Worm (Caenorhabditis elegans) whole organism, late embryonic: ENCODE data around the gene B0334.10.

Experiments
- F13H6.1 ChIP-seq: sonication (generic microtip); optimal IDR thresholded peaks from 2 replicates; lab custom pipeline; 2016; ENCODE audit warnings: missing genetic modification characterization, missing compliant biosample characterization
- K09A11.1 ChIP-seq: sonication (generic microtip); optimal IDR thresholded peaks from 2 replicates; lab custom pipeline; 2017; ENCODE audit warnings: antibody characterized with exemption, mild to moderate bottlenecking, missing genetic modification characterization, missing compliant biosample characterization; ENCODE audit not compliant: insufficient read depth
- T23F11.4 ChIP-seq: fragments of 200-800 bp; sonication (Bioruptor generic); optimal IDR thresholded peaks from 2 replicates; lab custom pipeline; 2018; ENCODE audit warnings: mild to moderate bottlenecking, missing genetic modification characterization, missing compliant biosample characterization
- Y22D7AL.16 ChIP-seq: sonication (generic microtip); optimal IDR thresholded peaks from 2 replicates; lab custom pipeline; 2016; ENCODE audit warnings: missing genetic modification characterization, missing compliant biosample characterization
- ahr-1 ChIP-seq: sonication (generic microtip); optimal IDR thresholded peaks from 2 replicates; lab custom pipeline; 2016; ENCODE audit warnings: missing genetic modification characterization, missing compliant biosample characterization
- ama-1 ChIP-seq: fragments of 150-350 bp; optimal IDR thresholded peaks from 2 replicates; lab custom pipeline; 2014
- ceh-19 ChIP-seq: fragments of 200-800 bp; sonication (Bioruptor generic); optimal IDR thresholded peaks from 2 replicates; lab custom pipeline; 2018; ENCODE audit warnings: mild to moderate bottlenecking, missing genetic modification characterization, missing compliant biosample characterization
- ceh-2 ChIP-seq: sonication (generic microtip); optimal IDR thresholded peaks from 2 replicates; lab custom pipeline; 2016; ENCODE audit warnings: missing genotype, missing genetic modification characterization, missing compliant biosample characterization
- ceh-22 ChIP-seq: sonication (generic microtip); optimal IDR thresholded peaks from 2 replicates; lab custom pipeline; 2017; ENCODE audit warnings: missing biosample characterization, missing genetic modification characterization
- ceh-24 ChIP-seq: sonication (generic microtip); optimal IDR thresholded peaks from 2 replicates; lab custom pipeline; 2016; ENCODE audit warnings: mild to moderate bottlenecking, missing genetic modification characterization, missing compliant biosample characterization
- ceh-30 ChIP-seq: fragments of 150-350 bp; optimal IDR thresholded peaks from 2 replicates; lab custom pipeline; 2014; ENCODE audit warnings: missing biosample characterization, missing genetic modification characterization
- ceh-31 ChIP-seq: sonication (generic microtip); optimal IDR thresholded peaks from 2 replicates; lab custom pipeline; 2016; ENCODE audit warnings: missing genetic modification characterization, missing compliant biosample characterization
- ceh-45 ChIP-seq: fragments of 200-800 bp; sonication (Bioruptor generic); IDR thresholded peaks from 2 replicates; pipeline ENCODE4 v1.3.6; 2022; ENCODE audit warnings: missing genetic modification reagents, missing genetic modification characterization, missing compliant biosample characterization
- ceh-48 ChIP-seq: sonication (generic microtip); optimal IDR thresholded peaks from 2 replicates; lab custom pipeline; 2016; ENCODE audit warnings: missing genetic modification characterization, inconsistent platforms, missing compliant biosample characterization
- ceh-6 ChIP-seq: fragments of 200-800 bp; sonication (Bioruptor generic); optimal IDR thresholded peaks from 2 replicates; lab custom pipeline; 2018; ENCODE audit warnings: mild to moderate bottlenecking, missing genetic modification characterization, missing compliant biosample characterization
- che-1 ChIP-seq: sonication (generic microtip); optimal IDR thresholded peaks from 2 replicates; lab custom pipeline; 2016; ENCODE audit warnings: mild to moderate bottlenecking, missing genetic modification characterization, missing compliant biosample characterization
- dmd-4 ChIP-seq: sonication (generic microtip); optimal IDR thresholded peaks from 2 replicates; lab custom pipeline; 2016; ENCODE audit warnings: borderline replicate concordance, missing genetic modification characterization, missing compliant biosample characterization
- dve-1 ChIP-seq: sonication (generic microtip); optimal IDR thresholded peaks from 2 replicates; lab custom pipeline; 2017; ENCODE audit warnings: antibody characterized with exemption, mild to moderate bottlenecking, missing genetic modification characterization, missing compliant biosample characterization
- elt-2 ChIP-seq: sonication (generic microtip); optimal IDR thresholded peaks from 2 replicates; lab custom pipeline; 2016; ENCODE audit warnings: missing genetic modification reagents, missing genetic modification characterization, missing compliant biosample characterization
- ets-4 ChIP-seq: sonication (generic microtip); optimal IDR thresholded peaks from 2 replicates; lab custom pipeline; 2016; ENCODE audit warnings: missing genetic modification characterization, missing compliant biosample characterization
- eyg-1 ChIP-seq: sonication (generic microtip); optimal IDR thresholded peaks from 2 replicates; lab custom pipeline; 2016; ENCODE audit warnings: missing genotype, missing genetic modification characterization, missing compliant biosample characterization
- fax-1 ChIP-seq: sonication (generic microtip); optimal IDR thresholded peaks from 2 replicates; lab custom pipeline; 2016; ENCODE audit warnings: missing genotype, missing genetic modification characterization, missing compliant biosample characterization
- fkh-10 ChIP-seq: fragments of 150-350 bp; optimal IDR thresholded peaks from 2 replicates; lab custom pipeline; 2014; ENCODE audit warnings: missing biosample characterization, missing genetic modification reagents, missing genetic modification characterization
- fkh-6 ChIP-seq: sonication (generic microtip); optimal IDR thresholded peaks from 2 replicates; lab custom pipeline; 2016; ENCODE audit warnings: missing genetic modification characterization, missing compliant biosample characterization
- hlh-13 ChIP-seq: fragments of 200-800 bp; sonication (Bioruptor generic); optimal IDR thresholded peaks from 2 replicates; lab custom pipeline; 2018; ENCODE audit warnings: mild to moderate bottlenecking, missing genetic modification characterization, missing compliant biosample characterization
- hlh-30 ChIP-seq: sonication (generic microtip); optimal IDR thresholded peaks from 2 replicates; lab custom pipeline; 2017; ENCODE audit warnings: antibody characterized with exemption, missing genetic modification characterization, missing compliant biosample characterization; ENCODE audit not compliant: insufficient read depth
- hlh-6 ChIP-seq: sonication (generic microtip); optimal IDR thresholded peaks from 2 replicates; lab custom pipeline; 2016; ENCODE audit warnings: missing genotype, missing genetic modification characterization, missing compliant biosample characterization
- hlh-8 ChIP-seq: sonication (generic microtip); optimal IDR thresholded peaks from 2 replicates; lab custom pipeline; 2016; ENCODE audit warnings: missing genotype, missing genetic modification characterization, missing compliant biosample characterization
- lim-6 ChIP-seq: sonication (generic microtip); optimal IDR thresholded peaks from 2 replicates; lab custom pipeline; 2016; ENCODE audit warnings: missing genetic modification characterization, missing compliant biosample characterization
- lin-11 ChIP-seq: fragments of 200-800 bp; sonication (Bioruptor generic); optimal IDR thresholded peaks from 2 replicates; lab custom pipeline; 2018; ENCODE audit warnings: mild to moderate bottlenecking, missing genetic modification characterization, missing compliant biosample characterization
- madf-2 ChIP-seq: sonication (generic microtip); optimal IDR thresholded peaks from 2 replicates; lab custom pipeline; 2017; ENCODE audit warnings: missing genetic modification characterization, missing compliant biosample characterization
- mec-3 ChIP-seq: sonication (generic microtip); optimal IDR thresholded peaks from 2 replicates; lab custom pipeline; 2016; ENCODE audit warnings: borderline replicate concordance, missing genetic modification characterization, missing compliant biosample characterization
- nhr-232 ChIP-seq: sonication (generic microtip); optimal IDR thresholded peaks from 2 replicates; lab custom pipeline; 2016; ENCODE audit warnings: missing genetic modification characterization, missing compliant biosample characterization
- odd-2 ChIP-seq: sonication (generic microtip); optimal IDR thresholded peaks from 2 replicates; lab custom pipeline; 2017; ENCODE audit warnings: antibody characterized with exemption, mild to moderate bottlenecking, missing genetic modification characterization, missing compliant biosample characterization
- pag-3 ChIP-seq: sonication (generic microtip); optimal IDR thresholded peaks from 2 replicates; lab custom pipeline; 2016; ENCODE audit warnings: missing compliant biosample characterization, missing genetic modification characterization, borderline replicate concordance
- pat-9 ChIP-seq: fragments of 200-800 bp; sonication (Bioruptor generic); optimal IDR thresholded peaks from 2 replicates; lab custom pipeline; 2018; ENCODE audit warnings: mild to moderate bottlenecking, missing genetic modification characterization, moderate library complexity, missing compliant biosample characterization
- pax-1 ChIP-seq: fragments of 150-350 bp; optimal IDR thresholded peaks from 2 replicates; lab custom pipeline; 2014; ENCODE audit warnings: missing biosample characterization, missing genetic modification characterization
- pha-2 ChIP-seq: sonication (generic microtip); optimal IDR thresholded peaks from 2 replicates; lab custom pipeline; 2017; ENCODE audit warnings: mild to moderate bottlenecking, missing genetic modification characterization, missing compliant biosample characterization
- pros-1 ChIP-seq: fragments of 150-350 bp; optimal IDR thresholded peaks from 2 replicates; lab custom pipeline; 2014; ENCODE audit warnings: missing biosample characterization, missing genetic modification reagents, missing genetic modification characterization
- ref-2 ChIP-seq: sonication (generic microtip); optimal IDR thresholded peaks from 2 replicates; lab custom pipeline; 2016; ENCODE audit warnings: missing genetic modification characterization, missing compliant biosample characterization
- rnt-1 ChIP-seq: sonication (generic microtip); optimal IDR thresholded peaks from 2 replicates; lab custom pipeline; 2016; ENCODE audit warnings: missing genetic modification characterization, missing compliant biosample characterization
- sdc-2 ChIP-seq: sonication (generic microtip); optimal IDR thresholded peaks from 2 replicates; lab custom pipeline; 2016; ENCODE audit warnings: missing genotype, missing genetic modification characterization, missing compliant biosample characterization
- sox-2 ChIP-seq: fragments of 200-800 bp; sonication (Bioruptor generic); IDR thresholded peaks from 2 replicates; pipeline ENCODE4 v1.3.6; 2022; ENCODE audit warnings: missing genetic modification reagents, missing genetic modification characterization, missing compliant biosample characterization
- syd-9 ChIP-seq: sonication (generic microtip); optimal IDR thresholded peaks from 2 replicates; lab custom pipeline; 2016; ENCODE audit warnings: mild to moderate bottlenecking, missing genetic modification characterization, moderate library complexity, missing compliant biosample characterization
- tbx-2 ChIP-seq: sonication (generic microtip); optimal IDR thresholded peaks from 2 replicates; lab custom pipeline; 2016; ENCODE audit warnings: missing genetic modification characterization, missing compliant biosample characterization
- ttx-3 ChIP-seq: sonication (generic microtip); optimal IDR thresholded peaks from 2 replicates; lab custom pipeline; 2016; ENCODE audit warnings: missing genetic modification reagents, missing genetic modification characterization, missing compliant biosample characterization
- unc-42 ChIP-seq: sonication (generic microtip); optimal IDR thresholded peaks from 2 replicates; lab custom pipeline; 2016; ENCODE audit warnings: missing genotype, missing genetic modification characterization, missing compliant biosample characterization
- unc-55 ChIP-seq: sonication (generic microtip); optimal IDR thresholded peaks from 2 replicates; lab custom pipeline; 2017; ENCODE audit warnings: missing biosample characterization, missing genetic modification reagents, missing genetic modification characterization
- unc-86 ChIP-seq: sonication (generic microtip); optimal IDR thresholded peaks from 2 replicates; lab custom pipeline; 2016; ENCODE audit warnings: missing genetic modification characterization, missing compliant biosample characterization
- zip-5 ChIP-seq: sonication (generic microtip); optimal IDR thresholded peaks from 2 replicates; lab custom pipeline; 2016; ENCODE audit warnings: missing genetic modification characterization, missing compliant biosample characterization
- ztf-16 ChIP-seq: sonication (generic microtip); optimal IDR thresholded peaks from 2 replicates; lab custom pipeline; 2017; ENCODE audit warnings: missing genetic modification characterization, missing compliant biosample characterization

The B0334.10 gene

ce11 chrII:11473525-11474181 lies 44.6 kb upstream of the B0334.10 start, which contains the start of the genes metl-1 and W02B12.11 (continued):
- TF ChIP-seq ceh-24 (no peak), sox-2 (GFP tag; lab: Robert Waterston, UW) (peak; percentile 50), ama-1 (no peak), ceh-31 (tag; lab: Kevin White, UChicago) (peak; percentile 43), mec-3 (tag; lab: Kevin White, UChicago) (no peak), ceh-45 (GFP tag; lab: Robert Waterston, UW) (no peak), pha-2 (tag; lab: Kevin White, UChicago) (peak; percentile 31), unc-42 (tag; lab: Kevin White, UChicago) (peak; percentile 3), fkh-10 (no peak), ceh-22 (tag; lab: Kevin White, UChicago) (no peak), ref-2 (peak; percentile 49), zip-5 (no peak), ztf-16 (tag; lab: Kevin White, UChicago) (no peak), ceh-2 (tag; lab: Kevin White, UChicago) (no peak), fax-1 (tag; lab: Kevin White, UChicago) (peak; percentile 13), che-1 (tag; lab: Kevin White, UChicago) (peak; percentile 13), eyg-1 (no peak), ceh-48 (tag; lab: Kevin White, UChicago) (peak; percentile 14), lim-6 (tag; lab: Kevin White, UChicago) (no peak), elt-2 (tag; lab: Kevin White, UChicago) (peak; percentile 66), hlh-6 (tag; lab: Kevin White, UChicago) (no peak), syd-9 (tag; lab: Kevin White, UChicago) (peak; percentile 34), ttx-3 (tag; lab: Kevin White, UChicago) (peak; percentile 19), ets-4 (no peak), ceh-30 (tag; lab: Kevin White, UChicago) (no peak), pros-1 (no peak), hlh-8 (tag; lab: Kevin White, UChicago) (peak; percentile 7), Y22D7AL.16 (tag; lab: Kevin White, UChicago) (peak; percentile 26), pat-9 (tag; lab: Kevin White, UChicago) (peak; percentile 50), ceh-6 (GFP tag; lab: Kevin White, UChicago) (no peak), pax-1 (tag; lab: Kevin White, UChicago) (no peak), odd-2 (tag; lab: Kevin White, UChicago) (no peak), hlh-13 (GFP tag; lab: Kevin White, UChicago) (no peak), madf-2 (tag; lab: Kevin White, UChicago) (peak; percentile 63), tbx-2 (tag; lab: Kevin White, UChicago) (peak; percentile 46), K09A11.1 (tag; lab: Kevin White, UChicago) (no peak), ceh-19 (GFP tag; lab: Kevin White, UChicago) (no peak), fkh-6 (tag; lab: Kevin White, UChicago) (no peak), unc-86 (tag; lab: Kevin White, UChicago) (peak; percentile 19), lin-11 (peak; percentile 20)
- TF ChIP-seq, all 69 proteins: peak for 25

- TF ChIP-seq ceh-24 (no peak), syd-9 (tag; lab: Kevin White, UChicago) (no peak), unc-55 (GFP tag; lab: Kevin White, UChicago) (no peak), ahr-1 (tag; lab: Kevin White, UChicago) (no peak), unc-42 (tag; lab: Kevin White, UChicago) (no peak), ceh-30 (tag; lab: Kevin White, UChicago) (no peak), sdc-2 (no peak), hlh-30 (tag; lab: Kevin White, UChicago) (no peak), ceh-48 (tag; lab: Kevin White, UChicago) (no peak), T23F11.4 (GFP tag; lab: Kevin White, UChicago) (no peak), rnt-1 (tag; lab: Kevin White, UChicago) (no peak), F13H6.1 (tag; lab: Kevin White, UChicago) (no peak), nhr-232 (tag; lab: Kevin White, UChicago) (no peak), pag-3 (no peak), dmd-4 (no peak), dve-1 (tag; lab: Kevin White, UChicago) (no peak), K09A11.1 (tag; lab: Kevin White, UChicago) (no peak)
- TF ChIP-seq, all 69 proteins: peak for 0
Observed at ce11 chrII:11476410-11476809, 41.9 kb upstream of the B0334.10 start, which contains the start of gene W02B12.16. Gene W02B12.16 (minus strand): TSS chrII:11476510.
